Fruit fly (Drosophila melanogaster): ENCODE results near the gene CG16713.

The CG16713 gene

dm6 chr2L:3717673-3718235 lies 22.5 kb upstream of the CG16713 start, which contains the start of the genes lectin-24A and Shaw:
Gene lectin-24A, minus strand, starts transcription at chr2L:3717773.
Gene Shaw, plus strand, starts transcription at chr2L:3718185.
- TF ChIP-seq NFAT (GFP tag; IDR thresholded peaks at IDR 0.05) (no peak), Dp (GFP tag; optimal IDR thresholded peaks at IDR 0.05) (peak; percentile 19), CG2116 (GFP tag; optimal IDR thresholded peaks at IDR 0.05) (peak; percentile 48), br (optimal IDR thresholded peaks at IDR 0.05) (no peak), CG11695 (GFP tag; IDR thresholded peaks at IDR 0.05) (no peak), Dbx (GFP tag; IDR thresholded peaks at IDR 0.05) (no peak), CG18619 (GFP tag; optimal IDR thresholded peaks at IDR 0.05) (no peak), CG9437 (GFP tag; optimal IDR thresholded peaks at IDR 0.05) (no peak), ems (GFP tag; optimal IDR thresholded peaks at IDR 0.05) (no peak), ewg (GFP tag; optimal IDR thresholded peaks at IDR 0.05) (peak; percentile 83), E2f2 (GFP tag; IDR thresholded peaks at IDR 0.05) (peak; percentile 36; the same call in 1 of the 2 replicates), psq (GFP tag; optimal IDR thresholded peaks at IDR 0.05) (peak; percentile 31), pzg (GFP tag; optimal IDR thresholded peaks at IDR 0.05) (peak; percentile 2), Deaf1 (tag; optimal IDR thresholded peaks at IDR 0.05) (peak; percentile 73)

dm6 chr2L:3713545-3714156 lies 18.4 kb upstream of the CG16713 start:
- no peak for TF ChIP-seq CG9797 (GFP tag; optimal IDR thresholded peaks at IDR 0.05)
- TF ChIP-seq Myb (GFP tag; optimal IDR thresholded peaks at IDR 0.05), result no peak
- no peak for TF ChIP-seq run (tag; optimal IDR thresholded peaks at IDR 0.05)
- TF ChIP-seq sens (GFP tag), result peak; percentile 43
- TF ChIP-seq ftz-f1 (GFP tag; optimal IDR thresholded peaks at IDR 0.05), result no peak
- TF ChIP-seq tap (tag; optimal IDR thresholded peaks at IDR 0.05), result no peak
- no peak for TF ChIP-seq CG12299 (tag; optimal IDR thresholded peaks at IDR 0.05)
- peak; percentile 18; the same call in 1 of the 2 replicates for TF ChIP-seq ap (GFP tag; IDR thresholded peaks at IDR 0.05)
- no peak for TF ChIP-seq CG17612 (GFP tag; IDR thresholded peaks at IDR 0.05)
- TF ChIP-seq eve (GFP tag; optimal IDR thresholded peaks at IDR 0.05), result peak in 1 of 2 experiments; percentile 89
- no peak for TF ChIP-seq CG13775 (GFP tag; optimal IDR thresholded peaks at IDR 0.05)
- no peak for TF ChIP-seq Dek (tag; optimal IDR thresholded peaks at IDR 0.05)
- 0 out of 3 replicates have a peak, but pooled peaks have one; percentile 26 for TF ChIP-seq CG2199 (GFP tag; IDR thresholded peaks at IDR 0.05)
- peak; percentile 88 for TF ChIP-seq grau (tag; optimal IDR thresholded peaks at IDR 0.05)
- TF ChIP-seq NC2β (GFP tag; optimal IDR thresholded peaks at IDR 0.05), result no peak
- TF ChIP-seq Trl (optimal IDR thresholded peaks at IDR 0.05), result peak in 1 of 2 experiments; percentile 13
- no peak for TF ChIP-seq Trl (GFP tag; optimal IDR thresholded peaks at IDR 0.05)
- TF ChIP-seq Nf-YC (tag; optimal IDR thresholded peaks at IDR 0.05), result no peak
- no peak for TF ChIP-seq pzg (GFP tag; optimal IDR thresholded peaks at IDR 0.05)
- peak in 1 of 2 experiments; percentile 77 for TF ChIP-seq Pdp1 (GFP tag; optimal IDR thresholded peaks at IDR 0.05)
- TF ChIP-seq Atf6 (GFP tag; IDR thresholded peaks at IDR 0.05), result 0 out of 2 replicates have a peak, but pooled peaks have one; percentile 8

dm6 chr2L:3712949-3713416 lies 17.8 kb upstream of the CG16713 start, which contains the start of the genes CG31955 and CG2818:
Gene CG31955, minus strand, starts transcription at chr2L:3713105.
Gene CG2818, plus strand, starts transcription at chr2L:3713360.
- TF ChIP-seq CG34224 (GFP tag; IDR thresholded peaks at IDR 0.05; ENCODE audit: partially characterized antibody) (peak; percentile 81), trem (tag; optimal IDR thresholded peaks at IDR 0.05) (peak; percentile 28), CG4854 (GFP tag; optimal IDR thresholded peaks at IDR 0.05) (peak; percentile 82), CG10274 (GFP tag; optimal IDR thresholded peaks at IDR 0.05) (no peak), PHDP (tag; optimal IDR thresholded peaks at IDR 0.05) (peak; percentile 3), chinmo (GFP tag; IDR thresholded peaks at IDR 0.05; ENCODE audit: partially characterized antibody) (0 out of 4 replicates have a peak, but pooled peaks have one; percentile 10), CG14860 (GFP tag; IDR thresholded peaks at IDR 0.05; ENCODE audit: partially characterized antibody) (peak; percentile 21; the same call in 1 of the 3 replicates), NC2β (GFP tag; optimal IDR thresholded peaks at IDR 0.05) (peak; percentile 3), Opbp (GFP tag; IDR thresholded peaks at IDR 0.05; ENCODE audit: partially characterized antibody) (peak; percentile 64; the same call in 1 of the 3 replicates), CG13287 (GFP tag; IDR thresholded peaks at IDR 0.05; ENCODE audit: partially characterized antibody) (peak; percentile 84), CG6272 (GFP tag; IDR thresholded peaks at IDR 0.05) (no peak), sug (tag; optimal IDR thresholded peaks at IDR 0.05) (peak; percentile 45), CG12391 (tag; optimal IDR thresholded peaks at IDR 0.05) (peak; percentile 18), CG2202 (tag; optimal IDR thresholded peaks at IDR 0.05) (no peak), gce (GFP tag; IDR thresholded peaks at IDR 0.05) (no peak)
